Worm (Caenorhabditis elegans): ENCODE data around the gene Y41C4A.12.

DNA sequence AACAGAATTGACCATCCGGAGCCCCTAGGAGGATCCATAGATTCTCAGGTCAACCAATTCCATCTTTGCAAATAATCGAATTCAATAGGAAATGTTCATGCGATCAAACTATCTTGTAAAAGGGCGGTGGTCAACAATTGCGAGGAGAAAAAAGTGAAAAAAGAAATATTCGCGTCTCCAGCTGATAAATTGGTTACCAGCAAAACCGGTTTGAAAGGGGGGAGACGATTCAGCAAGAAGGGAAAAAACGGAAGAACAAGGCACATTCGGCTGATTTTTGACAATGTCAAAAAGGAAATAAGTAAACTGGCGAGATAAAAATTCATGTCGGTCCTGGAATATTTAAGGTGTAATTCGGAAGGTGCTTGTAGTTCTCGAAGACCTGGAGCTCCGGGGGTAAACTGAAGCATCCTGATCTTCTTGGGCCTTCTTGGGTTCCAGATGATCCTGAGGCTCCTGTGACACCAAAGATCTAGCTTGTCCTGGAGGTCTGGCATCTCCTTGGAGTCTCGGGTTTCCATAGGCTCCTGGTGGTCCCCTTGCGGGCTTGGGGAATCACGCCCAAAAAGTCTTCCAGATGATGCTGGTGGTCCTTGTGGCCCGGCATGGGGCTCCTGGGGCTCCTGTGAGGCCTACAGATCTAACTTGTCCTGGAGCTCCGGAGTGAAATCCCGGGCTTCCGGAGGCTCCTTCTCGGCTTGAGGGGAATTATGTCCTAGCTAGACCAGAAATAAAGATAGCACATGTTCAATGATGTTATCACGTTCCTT lies 23.3 kb downstream of the Y41C4A.12 start:
- no peak for TF ChIP-seq dao-5 (tag; optimal IDR thresholded peaks at IDR 0.05)
- TF ChIP-seq him-1 (tag; optimal IDR thresholded peaks at IDR 0.05): no peak
- TF ChIP-seq W03F9.2 (tag; optimal IDR thresholded peaks at IDR 0.05): no peak

Measured in whole organism, L4/young adult.